Worm (Caenorhabditis elegans): ENCODE data around the gene Y49F6B.14.
A peak's percentile ranks its signal among the peaks of the same experiment; 100 is the strongest.

The Y49F6B.14 gene

ce11 chrII:3518961-3519544 is 3.8 kb upstream of the Y49F6B.14 start, which contains the start of gene clec-126 (continued):
- TF ChIP-seq nhr-23 (tag; optimal IDR thresholded peaks at IDR 0.05) (no peak), ztf-4 (tag; optimal IDR thresholded peaks at IDR 0.05) (peak; percentile 21), crh-2 (tag; optimal IDR thresholded peaks at IDR 0.05) (peak; percentile 81), ztf-11 (tag; optimal IDR thresholded peaks at IDR 0.05) (no peak), sma-9 (GFP tag; optimal IDR thresholded peaks at IDR 0.05) (no peak), sma-9 (tag; optimal IDR thresholded peaks at IDR 0.05) (no peak), ztf-1 (GFP tag; conservative IDR thresholded peaks at IDR 0.05) (no peak), mbf-1 (tag; optimal IDR thresholded peaks at IDR 0.05) (no peak), nhr-237 (tag; optimal IDR thresholded peaks at IDR 0.05) (no peak), nhr-25 (tag; optimal IDR thresholded peaks at IDR 0.05) (peak; percentile 12), ama-1 (optimal IDR thresholded peaks at IDR 0.05) (no peak), F13H6.1 (tag; optimal IDR thresholded peaks at IDR 0.05) (peak; percentile 66), C34F6.9 (tag; optimal IDR thresholded peaks at IDR 0.05) (peak; percentile 71), zag-1 (tag; optimal IDR thresholded peaks at IDR 0.05) (peak; percentile 15), dmd-4 (tag; optimal IDR thresholded peaks at IDR 0.05) (no peak), snpc-4 (tag; optimal IDR thresholded peaks at IDR 0.05) (peak; percentile 32), ceh-82 (tag; optimal IDR thresholded peaks at IDR 0.05) (no peak), nhr-12 (tag; optimal IDR thresholded peaks at IDR 0.05) (no peak), blmp-1 (tag; optimal IDR thresholded peaks at IDR 0.05; ENCODE audit: insufficient read depth) (no peak), elt-3 (tag; optimal IDR thresholded peaks at IDR 0.05) (no peak), fos-1 (tag; optimal IDR thresholded peaks at IDR 0.05) (peak; percentile 77), unc-62 (GFP tag; optimal IDR thresholded peaks at IDR 0.05) (no peak), nhr-21 (tag; optimal IDR thresholded peaks at IDR 0.05) (peak; percentile 80), peb-1 (tag; optimal IDR thresholded peaks at IDR 0.05) (no peak), sem-4 (tag; optimal IDR thresholded peaks at IDR 0.05) (no peak)

- no peak for TF ChIP-seq nhr-25 (tag; optimal IDR thresholded peaks at IDR 0.05)
- no peak for TF ChIP-seq nhr-12 (tag; optimal IDR thresholded peaks at IDR 0.05)
- TF ChIP-seq C34F6.9 (tag; optimal IDR thresholded peaks at IDR 0.05) = no peak
- no peak for TF ChIP-seq ztf-4 (tag; optimal IDR thresholded peaks at IDR 0.05)
These were observed 891 bp upstream of the Y49F6B.14 start for ce11 chrII:3516175-3516574.

DNA sequence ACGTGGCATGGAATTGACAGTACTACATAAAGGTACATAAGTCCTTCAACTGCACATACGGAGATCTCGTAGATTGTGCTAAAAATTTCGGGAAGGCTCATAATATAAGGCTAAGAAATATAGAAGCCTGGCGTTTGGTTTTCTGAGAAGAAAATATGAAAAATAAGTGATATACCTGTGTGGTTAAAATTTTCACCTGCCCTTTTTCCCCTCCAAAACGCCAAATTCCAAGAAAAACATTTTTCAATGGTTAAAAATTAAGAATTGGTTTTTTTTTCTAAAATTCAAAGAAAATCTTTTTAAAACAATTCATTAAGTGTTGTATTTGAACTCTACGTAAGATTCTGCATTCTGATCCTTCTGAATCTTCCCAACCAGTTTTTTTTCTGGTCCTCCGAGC is 653 bp downstream of the Y49F6B.14 start, which contains the start of gene srz-5:
Gene srz-5, minus strand, starts transcription at position 101 of the 400 bp plus-strand sequence.
- no peak for TF ChIP-seq ceh-82 (tag; optimal IDR thresholded peaks at IDR 0.05)
- TF ChIP-seq zag-1 (tag; optimal IDR thresholded peaks at IDR 0.05) = no peak
- no peak for TF ChIP-seq nhr-237 (tag; optimal IDR thresholded peaks at IDR 0.05)
- no peak for TF ChIP-seq nhr-11 (tag; optimal IDR thresholded peaks at IDR 0.05)
- no peak for TF ChIP-seq Y55F3AM.14 (GFP tag; optimal IDR thresholded peaks at IDR 0.05)
- TF ChIP-seq ztf-4 (tag; optimal IDR thresholded peaks at IDR 0.05) = no peak
- TF ChIP-seq lin-39 (tag; optimal IDR thresholded peaks at IDR 0.05) = no peak
- no peak for TF ChIP-seq lsy-2 (tag; optimal IDR thresholded peaks at IDR 0.05)
- TF ChIP-seq skn-1 (tag; optimal IDR thresholded peaks at IDR 0.05) = no peak

- TF ChIP-seq zag-1 (tag; optimal IDR thresholded peaks at IDR 0.05) (no peak), elt-1 (tag; optimal IDR thresholded peaks at IDR 0.05) (no peak), mbf-1 (tag; optimal IDR thresholded peaks at IDR 0.05) (no peak), nhr-11 (tag; optimal IDR thresholded peaks at IDR 0.05) (no peak), unc-39 (tag; optimal IDR thresholded peaks at IDR 0.05) (no peak), snpc-4 (tag; optimal IDR thresholded peaks at IDR 0.05) (no peak), nhr-77 (tag; optimal IDR thresholded peaks at IDR 0.05) (no peak), alr-1 (tag; optimal IDR thresholded peaks at IDR 0.05) (no peak), ztf-1 (GFP tag; conservative IDR thresholded peaks at IDR 0.05) (no peak)
These were observed 3.0 kb downstream of the Y49F6B.14 start, which contains the start of gene Y49F6B.19 for ce11 chrII:3512240-3512639. TSS of gene Y49F6B.19 (minus strand) at chrII:3512340.

ce11 chrII:3504717-3505116 is 10.6 kb downstream of the Y49F6B.14 start, which contains the start of gene cyh-1:
TSS of gene cyh-1 (plus strand) at chrII:3505017.
- TF ChIP-seq R02D3.7 (tag; optimal IDR thresholded peaks at IDR 0.05) (no peak), unc-62 (GFP tag; optimal IDR thresholded peaks at IDR 0.05) (no peak), F13H6.1 (tag; optimal IDR thresholded peaks at IDR 0.05) (no peak), nhr-12 (tag; optimal IDR thresholded peaks at IDR 0.05) (no peak), crh-2 (tag; optimal IDR thresholded peaks at IDR 0.05) (no peak), dmd-4 (tag; optimal IDR thresholded peaks at IDR 0.05) (no peak), alr-1 (tag; optimal IDR thresholded peaks at IDR 0.05) (no peak), nhr-23 (tag; optimal IDR thresholded peaks at IDR 0.05) (no peak), C34F6.9 (tag; optimal IDR thresholded peaks at IDR 0.05) (no peak), nhr-25 (tag; optimal IDR thresholded peaks at IDR 0.05) (no peak), nhr-10 (tag; optimal IDR thresholded peaks at IDR 0.05) (no peak), lin-39 (tag; optimal IDR thresholded peaks at IDR 0.05) (no peak)
